Worm (Caenorhabditis elegans): ENCODE results near the gene F40G12.6.

DNA sequence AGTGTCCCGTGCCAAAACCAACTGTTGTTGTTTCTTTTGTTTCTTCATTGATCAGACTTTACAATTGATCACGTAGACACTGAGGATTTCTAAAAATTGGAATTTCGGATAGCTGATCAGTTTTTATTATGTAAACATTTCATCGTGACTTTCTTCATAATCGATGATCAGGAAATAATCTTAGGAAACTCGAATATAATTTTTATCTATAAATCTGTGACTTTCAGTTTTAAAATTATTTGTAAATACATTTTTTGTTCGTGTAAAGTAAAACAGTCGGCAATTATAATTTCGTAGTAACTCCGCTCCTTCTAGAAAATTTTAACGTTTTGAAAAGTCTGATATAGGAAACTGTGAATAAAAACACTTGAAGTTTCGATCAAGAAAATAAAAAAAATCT is 2.2 kb downstream of the F40G12.6 start, which contains the start of gene F40G12.5:
- TF ChIP-seq ceh-36 (tag; optimal IDR thresholded peaks at IDR 0.05) (no peak), ama-1 (optimal IDR thresholded peaks at IDR 0.05) (no peak), hmg-4 (GFP tag; optimal IDR thresholded peaks at IDR 0.05) (no peak)
